Worm (Caenorhabditis elegans) whole organism, early embryonic: Measurements from ENCODE around the gene AC3.5.

Experiments used
- B0310.2 ChIP-seq: sonication (generic microtip); optimal IDR thresholded peaks from 2 replicates; lab custom pipeline; 2016; ENCODE audit warnings: mild to moderate bottlenecking, missing genetic modification characterization, missing compliant biosample characterization
- F13C5.2 ChIP-seq: sonication (generic microtip); optimal IDR thresholded peaks from 2 replicates; lab custom pipeline; 2017; ENCODE audit warnings: mild to moderate bottlenecking, missing genetic modification characterization, inconsistent platforms, missing compliant biosample characterization
- aly-1 ChIP-seq: sonication (generic microtip); optimal IDR thresholded peaks from 2 replicates; lab custom pipeline; 2016; ENCODE audit warnings: missing genetic modification characterization, missing compliant biosample characterization
- ama-1 ChIP-seq: fragments of 150-350 bp; optimal IDR thresholded peaks from 2 replicates; lab custom pipeline; 2014
- ceh-13 ChIP-seq: fragments of 200-800 bp; sonication (Bioruptor generic); optimal IDR thresholded peaks from 2 replicates; lab custom pipeline; 2018; ENCODE audit warnings: mild to moderate bottlenecking, missing genetic modification characterization, missing compliant biosample characterization
- ceh-36 ChIP-seq: sonication (generic microtip); optimal IDR thresholded peaks from 2 replicates; lab custom pipeline; 2016; ENCODE audit warnings: missing genetic modification characterization, inconsistent platforms, missing compliant biosample characterization
- ets-7 ChIP-seq: sonication (generic microtip); optimal IDR thresholded peaks from 2 replicates; lab custom pipeline; 2016; ENCODE audit warnings: missing genotype, missing genetic modification characterization, missing compliant biosample characterization
- flt-1 ChIP-seq: fragments of 200-800 bp; sonication (Bioruptor generic); IDR thresholded peaks from 2 replicates; pipeline ENCODE4 v1.3.6; 2022; ENCODE audit warnings: missing genetic modification characterization, missing compliant biosample characterization
- hmbx-1 ChIP-seq: sonication (generic microtip); optimal IDR thresholded peaks from 2 replicates; lab custom pipeline; 2016; ENCODE audit warnings: mild to moderate bottlenecking, missing genetic modification characterization, missing compliant biosample characterization
- hmg-4 ChIP-seq: fragments of 200-800 bp; sonication (Bioruptor generic); optimal IDR thresholded peaks from 2 replicates; lab custom pipeline; 2018; ENCODE audit warnings: mild to moderate bottlenecking, missing genetic modification characterization, missing compliant biosample characterization
- hnd-1 ChIP-seq: sonication (generic microtip); optimal IDR thresholded peaks from 2 replicates; lab custom pipeline; 2016; ENCODE audit warnings: missing genetic modification characterization, missing compliant biosample characterization
- pes-1 ChIP-seq: fragments of 200-800 bp; sonication (Bioruptor generic); IDR thresholded peaks from 2 replicates; pipeline ENCODE4 v1.3.6; 2022; ENCODE audit warnings: missing genetic modification reagents, missing genetic modification characterization, missing compliant biosample characterization
- scrt-1 ChIP-seq: fragments of 200-800 bp; sonication (Bioruptor generic); IDR thresholded peaks from 2 replicates; pipeline ENCODE4 v1.3.6; 2022; ENCODE audit warnings: missing genetic modification characterization, missing compliant biosample characterization
- sea-1 ChIP-seq: fragments of 200-800 bp; sonication (Bioruptor generic); conservative IDR thresholded peaks from 2 replicates; pipeline ENCODE4 v1.3.6; 2022; ENCODE audit warnings: missing genetic modification characterization, missing compliant biosample characterization
- tbx-11 ChIP-seq: fragments of 200-800 bp; sonication (Bioruptor generic); IDR thresholded peaks from 2 replicates; pipeline ENCODE4 v1.3.6; 2022; ENCODE audit warnings: missing genetic modification characterization, missing compliant biosample characterization
- tbx-37 ChIP-seq: fragments of 200-800 bp; sonication (Bioruptor generic); conservative IDR thresholded peaks from 2 replicates; pipeline ENCODE4 v1.3.6; 2022; ENCODE audit warnings: missing genetic modification reagents, missing genetic modification characterization, missing compliant biosample characterization
- tra-4 ChIP-seq: sonication (generic microtip); optimal IDR thresholded peaks from 2 replicates; lab custom pipeline; 2017; ENCODE audit warnings: missing genetic modification characterization, missing compliant biosample characterization

Gene AC3.5

ce11 chrV:10381726-10382125, 6.6 kb upstream of the AC3.5 start, which contains the start of gene abu-1:
Gene abu-1 (minus strand): TSS chrV:10381826.
- TF ChIP-seq scrt-1 (GFP tag; lab: Robert Waterston, UW) = no peak
- no peak for TF ChIP-seq ceh-13
- no peak for TF ChIP-seq aly-1 (tag; lab: Kevin White, UChicago)
- TF ChIP-seq hmg-4 (GFP tag; lab: Kevin White, UChicago) = no peak
- TF ChIP-seq F13C5.2 (tag; lab: Kevin White, UChicago) = no peak
- no peak for TF ChIP-seq flt-1 (GFP tag; lab: Robert Waterston, UW)
- no peak for TF ChIP-seq hmbx-1
- TF ChIP-seq tbx-37 = no peak
- TF ChIP-seq tbx-11 (GFP tag; lab: Robert Waterston, UW) = no peak
- no peak for TF ChIP-seq ets-7
- TF ChIP-seq hnd-1 = no peak
- no peak for TF ChIP-seq pes-1 (GFP tag; lab: Robert Waterston, UW)
- TF ChIP-seq B0310.2 (tag; lab: Kevin White, UChicago) = no peak
- TF ChIP-seq tra-4 = no peak
- no peak for TF ChIP-seq ceh-36 (tag; lab: Kevin White, UChicago)
- no peak for TF ChIP-seq ama-1 (lab: Kevin White, UChicago)
- TF ChIP-seq sea-1 = no peak

ce11 chrV:10382142-10382541, 6.2 kb upstream of the AC3.5 start, which contains the start of gene pqn-2:
Gene pqn-2 (plus strand): TSS chrV:10382442.
- TF ChIP-seq pes-1 (GFP tag; lab: Robert Waterston, UW) (no peak), scrt-1 (GFP tag; lab: Robert Waterston, UW) (no peak), sea-1 (no peak), ceh-13 (no peak), tra-4 (no peak), ceh-36 (tag; lab: Kevin White, UChicago) (no peak)

ce11 chrV:10383950-10384349, 4.4 kb upstream of the AC3.5 start, which contains the start of gene spe-10:
Gene spe-10 (plus strand): TSS chrV:10384250.
- TF ChIP-seq tbx-11 (GFP tag; lab: Robert Waterston, UW) = no peak
- TF ChIP-seq ama-1 (lab: Kevin White, UChicago) = no peak
- no peak for TF ChIP-seq pes-1 (GFP tag; lab: Robert Waterston, UW)
- no peak for TF ChIP-seq ets-7
- TF ChIP-seq sea-1 = no peak

- TF ChIP-seq tbx-11 (GFP tag; lab: Robert Waterston, UW) (no peak), F13C5.2 (tag; lab: Kevin White, UChicago) (no peak), hnd-1 (no peak), scrt-1 (GFP tag; lab: Robert Waterston, UW) (no peak), tbx-37 (no peak), ceh-13 (no peak), B0310.2 (tag; lab: Kevin White, UChicago) (no peak), hmg-4 (GFP tag; lab: Kevin White, UChicago) (no peak), ets-7 (no peak), sea-1 (no peak), pes-1 (GFP tag; lab: Robert Waterston, UW) (no peak), flt-1 (GFP tag; lab: Robert Waterston, UW) (no peak)
Observed at ce11 chrV:10387412-10387811, 915 bp upstream of the AC3.5 start.

- TF ChIP-seq hmbx-1 (no peak), ceh-13 (no peak)
Observed at ce11 chrV:10393708-10394107, 5.4 kb downstream of the AC3.5 start.

- TF ChIP-seq tbx-37 (no peak), ceh-36 (tag; lab: Kevin White, UChicago) (no peak), ceh-13 (no peak), ets-7 (no peak), F13C5.2 (tag; lab: Kevin White, UChicago) (no peak)
Observed at ce11 chrV:10395173-10395766, 6.9 kb downstream of the AC3.5 start, which contains the start of the genes col-151 and ugt-1. Gene col-151 (minus strand): TSS chrV:10395223. Gene ugt-1 (plus strand): TSS chrV:10395663.

ce11 chrV:10398431-10398830, 10.1 kb downstream of the AC3.5 start, which contains the start of gene ugt-2:
Gene ugt-2 (plus strand): TSS chrV:10398801.
- TF ChIP-seq tra-4 = no peak
- no peak for TF ChIP-seq F13C5.2 (tag; lab: Kevin White, UChicago)
- no peak for TF ChIP-seq ceh-36 (tag; lab: Kevin White, UChicago)
- TF ChIP-seq ceh-13 = no peak
- no peak for TF ChIP-seq hmbx-1
- no peak for TF ChIP-seq ama-1 (lab: Kevin White, UChicago)
- no peak for TF ChIP-seq flt-1 (GFP tag; lab: Robert Waterston, UW)

- no peak for TF ChIP-seq hmbx-1
- TF ChIP-seq ets-7 = no peak
- no peak for TF ChIP-seq tbx-11 (GFP tag; lab: Robert Waterston, UW)
- no peak for TF ChIP-seq tbx-37
- TF ChIP-seq pes-1 (GFP tag; lab: Robert Waterston, UW) = no peak
- no peak for TF ChIP-seq tra-4
- TF ChIP-seq ama-1 (lab: Kevin White, UChicago) = no peak
- TF ChIP-seq hmg-4 (GFP tag; lab: Kevin White, UChicago) = no peak
- TF ChIP-seq sea-1 = no peak
- no peak for TF ChIP-seq ceh-13
- no peak for TF ChIP-seq hnd-1
- no peak for TF ChIP-seq F13C5.2 (tag; lab: Kevin White, UChicago)
- no peak for TF ChIP-seq scrt-1 (GFP tag; lab: Robert Waterston, UW)
- TF ChIP-seq aly-1 (tag; lab: Kevin White, UChicago) = no peak
- no peak for TF ChIP-seq B0310.2 (tag; lab: Kevin White, UChicago)
- no peak for TF ChIP-seq flt-1 (GFP tag; lab: Robert Waterston, UW)
- no peak for TF ChIP-seq ceh-36 (tag; lab: Kevin White, UChicago)
Observed at ce11 chrV:10399290-10399689, 11.0 kb downstream of the AC3.5 start.
